Fruit fly (Drosophila melanogaster) whole organism, embryonic: ENCODE measurements around the gene CG3448.

ENCODE experiments used
- Atf6 ChIP-seq: fragments of 200-800 bp; sonication (Bioruptor generic); IDR thresholded peaks from 2 replicates; pipeline ENCODE4 v1.3.6; 2022; ENCODE audit warnings: missing biosample characterization, missing genetic modification characterization
- CG10274 ChIP-seq: fragments of 200-800 bp; sonication (Bioruptor generic); optimal IDR thresholded peaks from 3 replicates; lab custom pipeline; 2017; ENCODE audit warnings: missing biosample characterization, mild to moderate bottlenecking, missing genetic modification characterization
- CG10543 ChIP-seq: fragments of 200-800 bp; sonication (Bioruptor generic); optimal IDR thresholded peaks from 3 replicates; lab custom pipeline; 2017; ENCODE audit warnings: missing biosample characterization, mild to moderate bottlenecking, missing genetic modification characterization, moderate library complexity
- CG12744 ChIP-seq: fragments of 200-800 bp; sonication (Bioruptor generic); optimal IDR thresholded peaks from 2 replicates; lab custom pipeline; 2016; ENCODE audit warnings: missing biosample characterization, missing genetic modification characterization
- CG12769 ChIP-seq: fragments of 200-800 bp; sonication (Bioruptor generic); optimal IDR thresholded peaks from 2 replicates; lab custom pipeline; 2019; ENCODE audit warnings: missing biosample characterization, mild to moderate bottlenecking, missing genetic modification characterization, moderate library complexity
- CG13287 ChIP-seq: fragments of 200-800 bp; sonication (Bioruptor generic); IDR thresholded peaks from 2 replicates; pipeline ENCODE4 v1.3.6; 2022; ENCODE audit warnings: missing biosample characterization, missing genetic modification characterization; ENCODE audit not compliant: partially characterized antibody
- CG14050 ChIP-seq: fragments of 200-800 bp; sonication (Bioruptor generic); IDR thresholded peaks from 3 replicates; pipeline ENCODE4 v1.3.6; 2022; ENCODE audit warnings: missing biosample characterization, missing genetic modification characterization
- CG16815 ChIP-seq: fragments of 200-800 bp; sonication (Bioruptor generic); optimal IDR thresholded peaks from 3 replicates; lab custom pipeline; 2017; ENCODE audit warnings: missing biosample characterization, mild to moderate bottlenecking, missing genetic modification characterization
- CG17361 ChIP-seq: fragments of 200-800 bp; sonication (Bioruptor generic); IDR thresholded peaks from 3 replicates; pipeline ENCODE4 v1.3.6; 2022; ENCODE audit warnings: missing biosample characterization, missing genetic modification characterization
- CG2120 ChIP-seq: fragments of 200-800 bp; sonication (Bioruptor generic); optimal IDR thresholded peaks from 3 replicates; lab custom pipeline; 2016; ENCODE audit warnings: missing biosample characterization, missing genetic modification characterization
- CG32767 ChIP-seq: fragments of 200-800 bp; sonication (Bioruptor generic); IDR thresholded peaks from 2 replicates; pipeline ENCODE4 v1.3.6; 2022; ENCODE audit warnings: missing biosample characterization, missing genetic modification characterization
- CG32772 ChIP-seq: fragments of 200-800 bp; sonication (Bioruptor generic); IDR thresholded peaks from 2 replicates; pipeline ENCODE4 v1.3.6; 2022; ENCODE audit warnings: missing biosample characterization, missing genetic modification characterization
- CG34224 ChIP-seq: fragments of 200-800 bp; sonication (Bioruptor generic); IDR thresholded peaks from 3 replicates; pipeline ENCODE4 v1.3.6; 2022; ENCODE audit warnings: missing biosample characterization, missing genetic modification characterization; ENCODE audit not compliant: partially characterized antibody
- CG6175 ChIP-seq: fragments of 200-800 bp; sonication (Bioruptor generic); IDR thresholded peaks from 3 replicates; pipeline ENCODE4 v1.3.6; 2022; ENCODE audit warnings: missing biosample characterization, missing genetic modification characterization
- CG7745 ChIP-seq: fragments of 200-800 bp; sonication (Bioruptor generic); optimal IDR thresholded peaks from 2 replicates; lab custom pipeline; 2018; ENCODE audit warnings: missing biosample characterization, mild to moderate bottlenecking, missing genetic modification characterization, moderate library complexity
- CG8388 ChIP-seq: fragments of 200-800 bp; sonication (Bioruptor generic); optimal IDR thresholded peaks from 2 replicates; lab custom pipeline; 2019; ENCODE audit warnings: missing biosample characterization, mild to moderate bottlenecking, missing genetic modification characterization, moderate library complexity
- CG9932 ChIP-seq: fragments of 200-800 bp; sonication (Bioruptor generic); IDR thresholded peaks from 2 replicates; pipeline ENCODE4 v1.3.6; 2022; ENCODE audit warnings: missing biosample characterization, missing genetic modification characterization
- CTCF ChIP-seq: fragments of 200-800 bp; sonication (Bioruptor generic); optimal IDR thresholded peaks from 2 replicates; lab custom pipeline; 2017; ENCODE audit warnings: missing biosample characterization, mild to moderate bottlenecking, missing genetic modification characterization, moderate library complexity
- Dbx ChIP-seq: fragments of 200-800 bp; sonication (Bioruptor generic); IDR thresholded peaks from 3 replicates; pipeline ENCODE4 v1.3.6; 2022; ENCODE audit warnings: missing biosample characterization, missing genetic modification characterization
- Doc3 ChIP-seq: fragments of 200-800 bp; sonication (Bioruptor generic); IDR thresholded peaks from 3 replicates; pipeline ENCODE4 v1.3.6; 2022; ENCODE audit warnings: missing biosample characterization, missing genetic modification characterization; ENCODE audit not compliant: partially characterized antibody
- Eip74EF ChIP-seq, 2 experiments: fragments of 200-800 bp in 1 of 2; fragments of >200 bp in 1 of 2; sonication (Bioruptor generic) in 1 of 2; optimal IDR thresholded peaks; 2 replicates each; lab custom pipeline; 2017 to 2019; ENCODE audit warnings: missing biosample characterization in 2 of 2, missing genetic modification characterization in 2 of 2, mild to moderate bottlenecking in 1 of 2, moderate library complexity in 1 of 2
- HLH4C ChIP-seq: fragments of 200-800 bp; sonication (Bioruptor generic); IDR thresholded peaks from 3 replicates; pipeline ENCODE4 v1.3.6; 2022; ENCODE audit warnings: missing biosample characterization, missing genetic modification characterization; ENCODE audit not compliant: partially characterized antibody
- HLH54F ChIP-seq: fragments of 200-800 bp; sonication (Bioruptor generic); optimal IDR thresholded peaks from 3 replicates; lab custom pipeline; 2016; ENCODE audit warnings: missing biosample characterization, missing genetic modification characterization
- Hand ChIP-seq: fragments of 200-800 bp; sonication (Bioruptor generic); optimal IDR thresholded peaks from 2 replicates; lab custom pipeline; 2017; ENCODE audit warnings: mild to moderate bottlenecking, missing biosample characterization, missing genetic modification reagents, missing genetic modification characterization
- Hr39 ChIP-seq: fragments of >200 bp; optimal IDR thresholded peaks from 2 replicates; lab custom pipeline; 2017
- Max ChIP-seq: fragments of 200-800 bp; sonication (Bioruptor generic); optimal IDR thresholded peaks from 2 replicates; lab custom pipeline; 2016; ENCODE audit warnings: missing biosample characterization, mild to moderate bottlenecking, missing genetic modification characterization
- Meics ChIP-seq: fragments of 200-800 bp; sonication (Bioruptor generic); optimal IDR thresholded peaks from 2 replicates; lab custom pipeline; 2017; ENCODE audit warnings: missing biosample characterization, mild to moderate bottlenecking, missing genetic modification characterization
- Nf-YA ChIP-seq: fragments of 200-800 bp; sonication (Bioruptor generic); IDR thresholded peaks from 2 replicates; pipeline ENCODE4 v1.3.6; 2022; ENCODE audit warnings: missing biosample characterization, missing genetic modification characterization
- abd-A ChIP-seq: fragments of 200-800 bp; sonication (Bioruptor generic); optimal IDR thresholded peaks from 3 replicates; lab custom pipeline; 2019; ENCODE audit warnings: missing biosample characterization, mild to moderate bottlenecking, missing genetic modification characterization, moderate library complexity
- crol ChIP-seq: fragments of 200-800 bp; sonication (Bioruptor generic); IDR thresholded peaks from 2 replicates; pipeline ENCODE4 v1.3.6; 2022; ENCODE audit warnings: missing biosample characterization, missing genetic modification characterization
- dmrt99B ChIP-seq: fragments of 200-800 bp; sonication (Bioruptor generic); optimal IDR thresholded peaks from 2 replicates; lab custom pipeline; 2018; ENCODE audit warnings: missing biosample characterization, mild to moderate bottlenecking, missing genetic modification characterization, moderate library complexity
- exex ChIP-seq: fragments of 200-800 bp; sonication (Bioruptor generic); optimal IDR thresholded peaks from 4 replicates; lab custom pipeline; 2018; ENCODE audit warnings: missing biosample characterization, mild to moderate bottlenecking, missing genetic modification characterization, moderate library complexity
- grn ChIP-seq: fragments of 200-800 bp; sonication (Bioruptor generic); optimal IDR thresholded peaks from 3 replicates; lab custom pipeline; 2017; ENCODE audit warnings: missing biosample characterization, missing genetic modification characterization
- hbn ChIP-seq: fragments of 200-800 bp; sonication (Bioruptor generic); IDR thresholded peaks from 2 replicates; pipeline ENCODE4 v1.3.6; 2022; ENCODE audit warnings: missing biosample characterization, missing genetic modification characterization; ENCODE audit not compliant: partially characterized antibody
- her ChIP-seq: fragments of 200-800 bp; sonication (Bioruptor generic); optimal IDR thresholded peaks from 2 replicates; lab custom pipeline; 2016; ENCODE audit warnings: missing biosample characterization, missing genetic modification characterization
- lab ChIP-seq: fragments of 200-800 bp; sonication (Bioruptor generic); optimal IDR thresholded peaks from 3 replicates; lab custom pipeline; 2017; ENCODE audit warnings: missing biosample characterization, missing genetic modification characterization, mild to moderate bottlenecking, moderate library complexity, missing genetic modification reagents
- mam ChIP-seq: fragments of 200-800 bp; sonication (Bioruptor generic); optimal IDR thresholded peaks from 3 replicates; lab custom pipeline; 2016; ENCODE audit warnings: missing biosample characterization, missing genetic modification characterization
- pan ChIP-seq, 4 experiments: fragments of >200 bp in 3 of 4; fragments of 200-800 bp in 1 of 4; sonication (Bioruptor generic) in 1 of 4; optimal IDR thresholded peaks in 3 of 4; IDR thresholded peaks in 1 of 4; 2 replicates each; pipeline versions ENCODE4 v1.3.6 to Lab custom; 2017 to 2022; ENCODE audit warnings: missing biosample characterization in 2 of 4, missing genetic modification characterization in 2 of 4, mixed read lengths in 1 of 4
- phol ChIP-seq: fragments of 200-800 bp; sonication (Bioruptor generic); optimal IDR thresholded peaks from 3 replicates; lab custom pipeline; 2018; ENCODE audit warnings: missing biosample characterization, mild to moderate bottlenecking, missing genetic modification characterization, moderate library complexity
- ro ChIP-seq: fragments of 200-800 bp; sonication (Bioruptor generic); IDR thresholded peaks from 2 replicates; pipeline ENCODE4 v1.3.6; 2022; ENCODE audit warnings: missing biosample characterization, missing genetic modification characterization
- row ChIP-seq: fragments of 200-800 bp; sonication (Bioruptor generic); IDR thresholded peaks from 3 replicates; pipeline ENCODE4 v1.3.6; 2022; ENCODE audit warnings: missing biosample characterization, missing genetic modification characterization
- salm ChIP-seq: fragments of 200-800 bp; sonication (Bioruptor generic); optimal IDR thresholded peaks from 2 replicates; lab custom pipeline; 2018; ENCODE audit warnings: missing biosample characterization, mild to moderate bottlenecking, missing genetic modification characterization
- schlank ChIP-seq: fragments of 200-800 bp; sonication (Bioruptor generic); optimal IDR thresholded peaks from 2 replicates; lab custom pipeline; 2018; ENCODE audit warnings: missing biosample characterization, mild to moderate bottlenecking, missing genetic modification characterization
- sd ChIP-seq: fragments of 200-800 bp; sonication (Bioruptor generic); optimal IDR thresholded peaks from 3 replicates; lab custom pipeline; 2018; ENCODE audit warnings: missing biosample characterization, mild to moderate bottlenecking, missing genetic modification characterization, moderate library complexity
- shn ChIP-seq: fragments of 200-800 bp; sonication (Bioruptor generic); optimal IDR thresholded peaks from 3 replicates; lab custom pipeline; 2016; ENCODE audit warnings: missing biosample characterization, missing genetic modification characterization
- sr ChIP-seq: fragments of 200-800 bp; sonication (Bioruptor generic); IDR thresholded peaks from 3 replicates; pipeline ENCODE4 v1.3.6; 2022; ENCODE audit warnings: missing biosample characterization, missing genetic modification characterization
- ssp ChIP-seq: fragments of 200-800 bp; sonication (Bioruptor generic); IDR thresholded peaks from 2 replicates; pipeline ENCODE4 v1.3.6; 2022; ENCODE audit warnings: missing biosample characterization, missing genetic modification characterization
- zfh2 ChIP-seq: fragments of 200-800 bp; sonication (Bioruptor generic); optimal IDR thresholded peaks from 2 replicates; lab custom pipeline; 2016; ENCODE audit warnings: missing biosample characterization, missing genetic modification characterization

The CG3448 gene

DNA sequence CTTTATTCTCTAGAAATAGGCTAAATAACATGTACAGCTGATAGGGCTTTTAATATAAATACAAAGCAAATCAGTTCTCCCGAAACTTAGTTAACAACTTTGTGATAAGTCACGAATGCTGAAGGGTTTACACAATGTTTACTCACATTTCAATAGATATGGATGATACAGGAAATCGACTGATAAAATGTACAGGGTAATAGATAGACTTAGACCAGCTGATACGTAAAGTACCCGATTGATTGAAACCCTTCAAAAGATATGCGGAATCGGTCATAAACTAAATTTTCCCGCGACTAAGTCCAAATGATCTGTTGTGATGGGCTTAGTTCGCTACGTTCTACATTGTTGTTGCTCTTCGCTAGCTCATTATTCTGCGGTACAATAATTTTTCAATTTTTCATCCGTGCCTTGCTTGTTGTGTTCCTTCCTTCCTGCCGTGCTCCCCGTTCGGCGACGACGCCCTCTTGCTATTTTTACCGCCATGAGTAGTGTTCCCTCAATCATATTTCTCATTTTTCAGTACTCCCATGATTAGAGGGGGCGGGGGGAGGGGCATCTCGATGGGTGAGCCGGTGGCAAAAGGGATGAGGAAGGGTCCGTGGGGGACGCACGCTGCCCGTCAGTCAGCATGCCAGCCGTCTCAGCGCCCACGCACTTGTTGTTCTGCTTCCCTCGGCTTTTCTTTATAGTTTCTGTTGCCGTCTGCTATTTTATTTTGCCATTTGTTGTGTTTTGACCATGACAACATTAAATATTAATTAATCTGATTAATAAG lies 18.4 kb downstream of the CG3448 start (continued):
- TF ChIP-seq Meics (GFP tag; lab: Kevin White, UChicago), result no peak
- TF ChIP-seq CG13287, result no peak
- no peak for TF ChIP-seq ssp (GFP tag; lab: Robert Waterston, UW)
- TF ChIP-seq Eip74EF (GFP tag; optimal IDR thresholded peaks at IDR 0.05; lab: Kevin White, UChicago), result no peak
- peak; percentile 97 for TF ChIP-seq crol (GFP tag; lab: Robert Waterston, UW)
- peak; percentile 98 for TF ChIP-seq sr (GFP tag; lab: Robert Waterston, UW)
- TF ChIP-seq shn (GFP tag; lab: Kevin White, UChicago), result no peak
- TF ChIP-seq dmrt99B (tag; lab: Kevin White, UChicago), result no peak
- no peak for TF ChIP-seq HLH4C (GFP tag; lab: Robert Waterston, UW)
- TF ChIP-seq zfh2 (GFP tag; lab: Kevin White, UChicago), result no peak
- TF ChIP-seq CG12744 (GFP tag; lab: Kevin White, UChicago), result no peak
- no peak for TF ChIP-seq CG16815
- peak; percentile 98 for TF ChIP-seq CG12769 (tag; lab: Kevin White, UChicago)
- no peak for TF ChIP-seq Nf-YA
- no peak for TF ChIP-seq ro (GFP tag; lab: Robert Waterston, UW)
- TF ChIP-seq CG7745 (tag; lab: Kevin White, UChicago), result no peak
- no peak for TF ChIP-seq CG34224 (GFP tag; lab: Robert Waterston, UW)
- no peak for TF ChIP-seq CTCF (GFP tag; lab: Kevin White, UChicago)
- no peak for TF ChIP-seq HLH54F
- peak; percentile 40 for TF ChIP-seq exex (tag; lab: Kevin White, UChicago)
- TF ChIP-seq CG9932 (GFP tag; lab: Robert Waterston, UW), result 0 out of 2 replicates have a peak, but pooled peaks have one; percentile 7
- peak; percentile 65 for TF ChIP-seq Hr39
- TF ChIP-seq Doc3 (GFP tag; lab: Robert Waterston, UW), result no peak
- peak; percentile 88 for TF ChIP-seq CG10543 (GFP tag; lab: Kevin White, UChicago)
- no peak for TF ChIP-seq CG14050 (GFP tag; lab: Robert Waterston, UW)
- no peak for TF ChIP-seq abd-A (tag; lab: Kevin White, UChicago)
- TF ChIP-seq hbn (GFP tag; lab: Robert Waterston, UW), result no peak
- TF ChIP-seq CG32772, result no peak
- peak; percentile 72 for TF ChIP-seq grn (GFP tag; lab: Kevin White, UChicago)
- TF ChIP-seq, all 482 proteins: peak for 18

dm6 chr3L:9431848-9432623 lies 19.3 kb downstream of the CG3448 start:
- TF ChIP-seq schlank (tag; lab: Kevin White, UChicago), result no peak
- 0 out of 2 replicates have a peak, but pooled peaks have one; percentile 13 for TF ChIP-seq CG32767 (GFP tag; lab: Robert Waterston, UW)
- TF ChIP-seq CG6175 (GFP tag; lab: Robert Waterston, UW), result no peak
- TF ChIP-seq Hand (GFP tag; lab: Kevin White, UChicago), result no peak
- TF ChIP-seq salm (tag; lab: Kevin White, UChicago), result no peak
- TF ChIP-seq lab (GFP tag; lab: Kevin White, UChicago), result no peak
- no peak for TF ChIP-seq CG10274 (GFP tag; lab: Kevin White, UChicago)
- TF ChIP-seq her (GFP tag; lab: Kevin White, UChicago), result no peak
- TF ChIP-seq Dbx, result no peak
- peak; percentile 24; the same call in 1 of the 2 replicates for TF ChIP-seq crol (GFP tag; lab: Robert Waterston, UW)
- TF ChIP-seq Max (GFP tag; lab: Kevin White, UChicago), result no peak
- TF ChIP-seq mam, result no peak
- TF ChIP-seq pan (optimal IDR thresholded peaks at IDR 0.05; lab: Kevin White, UChicago), result no peak
- no peak for TF ChIP-seq pan (GFP tag; optimal IDR thresholded peaks at IDR 0.05 in 1 of 2, IDR thresholded peaks at IDR 0.05 in 1 of 2)
- no peak for TF ChIP-seq phol (tag; lab: Kevin White, UChicago)
- 0 out of 3 replicates have a peak, but pooled peaks have one; percentile 37 for TF ChIP-seq row (GFP tag; lab: Robert Waterston, UW)
- no peak for TF ChIP-seq CG8388
- peak; percentile 75 for TF ChIP-seq sd (tag; lab: Kevin White, UChicago)
- no peak for TF ChIP-seq Atf6 (GFP tag; lab: Robert Waterston, UW)
- no peak for TF ChIP-seq CG2120 (GFP tag; lab: Kevin White, UChicago)
- no peak for TF ChIP-seq CG17361 (GFP tag; lab: Robert Waterston, UW)
